Fruit fly (Drosophila melanogaster): ENCODE results near the gene CG46468.

Gene CG46468

dm6 chr2L:9594625-9595300 is 29.5 kb upstream of the CG46468 start (continued):
- TF ChIP-seq CG8388 (GFP tag; optimal IDR thresholded peaks at IDR 0.05) (peak; percentile 62), CG7556 (GFP tag; optimal IDR thresholded peaks at IDR 0.05) (peak; percentile 42), CG7271 (tag; optimal IDR thresholded peaks at IDR 0.05) (no peak), CG8359 (GFP tag; optimal IDR thresholded peaks at IDR 0.05; ENCODE audit: borderline replicate concordance) (peak; percentile 43), CG2712 (tag; optimal IDR thresholded peaks at IDR 0.05) (peak; percentile 85), run (tag; optimal IDR thresholded peaks at IDR 0.05) (no peak), CG10543 (GFP tag; optimal IDR thresholded peaks at IDR 0.05) (no peak), Vsx1 (GFP tag; optimal IDR thresholded peaks at IDR 0.05) (no peak), Nf-YB (GFP tag; optimal IDR thresholded peaks at IDR 0.05) (peak; percentile 6), dysf (GFP tag; IDR thresholded peaks at IDR 0.05) (peak; percentile 38; the same call in 1 of the 3 replicates), Chrac-16 (GFP tag; optimal IDR thresholded peaks at IDR 0.05) (peak; percentile 14), cato (GFP tag; optimal IDR thresholded peaks at IDR 0.05; ENCODE audit: borderline replicate concordance) (no peak), ewg (GFP tag; optimal IDR thresholded peaks at IDR 0.05) (peak; percentile 16), Pdp1 (GFP tag; optimal IDR thresholded peaks at IDR 0.05) (no peak), CG6689 (GFP tag; IDR thresholded peaks at IDR 0.05) (peak; percentile 74), Gug (GFP tag; IDR thresholded peaks at IDR 0.05) (no peak), p53 (GFP tag; optimal IDR thresholded peaks at IDR 0.05) (no peak), CG17361 (GFP tag; IDR thresholded peaks at IDR 0.05) (peak; percentile 68), amos (GFP tag; IDR thresholded peaks at IDR 0.05; ENCODE audit: partially characterized antibody) (no peak), abd-A (tag; optimal IDR thresholded peaks at IDR 0.05) (no peak), CG16863 (GFP tag; optimal IDR thresholded peaks at IDR 0.05) (no peak), CG10366 (GFP tag; IDR thresholded peaks at IDR 0.05) (no peak), CG33557 (GFP tag; optimal IDR thresholded peaks at IDR 0.05) (peak; percentile 23), pan (optimal IDR thresholded peaks at IDR 0.05) (no peak), pan (GFP tag; optimal IDR thresholded peaks at IDR 0.05 in 1 of 2, IDR thresholded peaks at IDR 0.05 in 1 of 2) (peak in 1 of 2 experiments; percentile 55), CG9215 (GFP tag; IDR thresholded peaks at IDR 0.05) (no peak), lmd (GFP tag; IDR thresholded peaks at IDR 0.05) (no peak), CG12299 (tag; optimal IDR thresholded peaks at IDR 0.05) (no peak), dmrt11E (tag; optimal IDR thresholded peaks at IDR 0.05) (peak; percentile 86), Hmr (GFP tag; optimal IDR thresholded peaks at IDR 0.05) (no peak), ase (GFP tag; IDR thresholded peaks at IDR 0.05) (no peak), CG5180 (GFP tag; optimal IDR thresholded peaks at IDR 0.05) (no peak), chinmo (GFP tag; IDR thresholded peaks at IDR 0.05; ENCODE audit: partially characterized antibody) (no peak), CG17829 (tag; optimal IDR thresholded peaks at IDR 0.05) (peak; percentile 80), nerfin-1 (tag; optimal IDR thresholded peaks at IDR 0.05) (peak; percentile 62), CG11398 (GFP tag; optimal IDR thresholded peaks at IDR 0.05) (no peak), CG14710 (tag; optimal IDR thresholded peaks at IDR 0.05) (peak; percentile 76), CG4854 (GFP tag; optimal IDR thresholded peaks at IDR 0.05) (no peak), CG4820 (GFP tag; optimal IDR thresholded peaks at IDR 0.05) (peak; percentile 42), CG18476 (GFP tag; optimal IDR thresholded peaks at IDR 0.05) (no peak), Nf-YC (tag; optimal IDR thresholded peaks at IDR 0.05) (no peak), CG13894 (tag; optimal IDR thresholded peaks at IDR 0.05) (no peak), CG6254 (GFP tag; optimal IDR thresholded peaks at IDR 0.05) (peak; percentile 35), CG6791 (GFP tag; IDR thresholded peaks at IDR 0.05; ENCODE audit: partially characterized antibody) (no peak), CG10267 (tag; optimal IDR thresholded peaks at IDR 0.05) (peak; percentile 77), Bdp1 (GFP tag; optimal IDR thresholded peaks at IDR 0.05) (no peak), CG13296 (GFP tag; optimal IDR thresholded peaks at IDR 0.05) (no peak), kay (GFP tag; optimal IDR thresholded peaks at IDR 0.05) (no peak), wor (GFP tag; IDR thresholded peaks at IDR 0.05) (no peak)
